Fruit fly (Drosophila melanogaster): ENCODE measurements around the gene aus.

DNA sequence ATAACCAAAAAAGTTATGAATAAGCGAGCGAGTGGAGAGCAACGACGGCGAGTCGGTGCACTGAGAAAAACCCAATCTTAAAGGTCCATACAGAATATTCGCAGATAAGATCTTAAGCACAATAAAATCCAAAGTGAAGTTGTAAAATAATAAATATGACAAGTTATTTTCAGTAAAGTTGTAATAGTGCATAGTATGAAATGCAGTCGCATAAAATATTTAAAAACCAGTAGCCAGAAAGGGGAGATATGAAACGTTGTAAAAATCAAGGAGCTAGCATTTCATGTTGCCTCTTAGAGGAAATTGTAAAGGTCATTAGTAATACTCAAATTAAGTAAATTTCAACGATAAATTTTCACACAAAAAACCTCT, 1.6 kb downstream of the aus start:
- no peak for TF ChIP-seq CG33017 (tag; optimal IDR thresholded peaks at IDR 0.05)
- no peak for TF ChIP-seq CG11617 (GFP tag; optimal IDR thresholded peaks at IDR 0.05)
- TF ChIP-seq CG14711 (tag; optimal IDR thresholded peaks at IDR 0.05), result no peak

Data from whole organism, adult.